Worm (Caenorhabditis elegans): ENCODE measurements around the gene B0564.2.

Gene B0564.2

DNA sequence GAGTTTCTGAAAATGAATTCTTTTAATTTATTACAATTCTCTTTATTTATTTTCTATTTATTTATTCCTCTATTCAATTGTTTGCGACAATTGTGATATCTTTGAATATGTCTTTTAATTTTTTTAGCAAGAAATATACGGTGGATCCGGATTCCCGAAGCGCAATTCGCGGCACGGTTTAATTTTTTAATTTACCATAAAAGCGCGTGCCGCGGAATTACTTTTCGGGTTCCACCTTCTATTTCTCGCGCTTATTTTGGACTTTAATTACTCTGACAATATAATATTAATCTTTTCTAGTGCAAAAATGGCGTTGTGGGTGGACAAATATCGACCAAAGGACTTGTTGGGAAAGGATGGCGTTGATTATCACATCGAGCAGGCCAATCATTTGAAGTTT, 12.0 kb upstream of the B0564.2 start, which contains the start of gene rfc-3:
rfc-3 (plus strand) TSS at position 301 of the 400 bp plus-strand sequence.
- no peak for TF ChIP-seq unc-39 (tag; optimal IDR thresholded peaks at IDR 0.05)
- TF ChIP-seq egl-5 (tag; optimal IDR thresholded peaks at IDR 0.05) = no peak
- TF ChIP-seq ztf-11 (tag; optimal IDR thresholded peaks at IDR 0.05) = no peak
- no peak for TF ChIP-seq nhr-76 (tag; optimal IDR thresholded peaks at IDR 0.05)
- TF ChIP-seq nhr-77 (tag; optimal IDR thresholded peaks at IDR 0.05) = no peak
- no peak for TF ChIP-seq ZK546.5 (tag; optimal IDR thresholded peaks at IDR 0.05)
- TF ChIP-seq tbx-2 (tag; optimal IDR thresholded peaks at IDR 0.05) = no peak
- TF ChIP-seq daf-12 (tag; optimal IDR thresholded peaks at IDR 0.05) = no peak
- no peak for TF ChIP-seq ztf-4 (tag; optimal IDR thresholded peaks at IDR 0.05)
- TF ChIP-seq nhr-67 (tag; optimal IDR thresholded peaks at IDR 0.05) = no peak

DNA sequence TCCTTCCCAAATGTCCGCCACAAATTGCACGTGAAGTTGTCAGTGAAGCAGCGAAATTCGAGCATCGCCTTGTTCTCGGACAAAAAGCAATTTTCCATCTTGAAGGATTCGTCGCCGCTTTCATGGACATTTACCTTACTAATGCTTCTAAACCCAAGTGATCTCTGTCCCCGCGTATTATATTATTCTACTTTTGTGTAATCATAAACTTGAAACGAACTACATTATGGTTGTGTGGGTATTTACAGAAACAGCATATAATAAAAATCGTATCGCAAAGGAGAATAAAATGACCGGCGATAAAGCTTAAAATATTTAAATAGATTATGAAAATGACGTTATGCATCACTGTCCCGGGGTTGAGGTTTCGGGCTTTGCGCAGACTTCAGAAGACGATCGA, 10.7 kb upstream of the B0564.2 start:
- TF ChIP-seq eor-1 (tag; optimal IDR thresholded peaks at IDR 0.05) (no peak), aly-2 (tag; optimal IDR thresholded peaks at IDR 0.05) (peak; percentile 30)

DNA sequence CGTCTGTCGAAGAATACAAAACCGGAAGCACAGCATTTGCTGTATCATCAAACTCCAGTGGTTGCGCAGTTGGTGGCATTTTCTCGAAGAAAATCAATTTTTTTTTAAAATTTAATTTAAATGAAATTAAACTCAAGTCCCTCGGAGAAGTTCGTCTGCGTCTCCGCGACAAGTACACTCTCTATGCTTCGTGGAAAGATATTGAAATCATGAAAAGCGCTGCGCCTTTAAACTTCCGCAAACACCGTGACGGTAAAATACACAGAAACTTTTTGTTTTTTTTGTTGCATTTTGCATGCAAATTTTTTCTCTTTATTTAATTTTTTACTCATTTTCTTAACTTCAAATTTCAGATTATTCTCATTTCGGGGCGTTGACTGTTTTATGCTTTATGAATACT, 8.8 kb upstream of the B0564.2 start, which contains the start of the genes dli-1, tin-9.2 and exos-4.1:
dli-1 (minus strand) TSS at position 141 of the 400 bp plus-strand sequence.
tin-9.2 (plus strand) TSS at position 344 of the 400 bp plus-strand sequence.
exos-4.1 (plus strand) TSS at position 348 of the 400 bp plus-strand sequence.
- TF ChIP-seq egl-5 (tag; optimal IDR thresholded peaks at IDR 0.05) (peak; percentile 77), nhr-23 (tag; optimal IDR thresholded peaks at IDR 0.05) (peak; percentile 65), egl-27 (tag; optimal IDR thresholded peaks at IDR 0.05) (no peak), snpc-4 (tag; optimal IDR thresholded peaks at IDR 0.05) (peak; percentile 31), R02D3.7 (tag; optimal IDR thresholded peaks at IDR 0.05) (peak; percentile 58), elt-2 (tag; optimal IDR thresholded peaks at IDR 0.05) (peak; percentile 29), jun-1 (tag; optimal IDR thresholded peaks at IDR 0.05) (peak; percentile 3), lin-15B (tag; optimal IDR thresholded peaks at IDR 0.05) (peak; percentile 83), nhr-76 (tag; optimal IDR thresholded peaks at IDR 0.05) (no peak), skn-1 (tag; optimal IDR thresholded peaks at IDR 0.05) (peak; percentile 54), hmg-11 (tag; optimal IDR thresholded peaks at IDR 0.05) (peak; percentile 58), nhr-43 (tag; optimal IDR thresholded peaks at IDR 0.05; ENCODE audit: poor library complexity, severe bottlenecking) (no peak), ceh-28 (tag; optimal IDR thresholded peaks at IDR 0.05) (peak; percentile 54), pha-4 (tag; optimal IDR thresholded peaks at IDR 0.05) (peak; percentile 69), pqm-1 (tag; optimal IDR thresholded peaks at IDR 0.05) (peak; percentile 14), ZK546.5 (tag; optimal IDR thresholded peaks at IDR 0.05) (no peak), nhr-25 (tag; optimal IDR thresholded peaks at IDR 0.05) (peak; percentile 35), nfya-1 (tag; optimal IDR thresholded peaks at IDR 0.05; ENCODE audit: insufficient read depth) (peak; percentile 77)

DNA sequence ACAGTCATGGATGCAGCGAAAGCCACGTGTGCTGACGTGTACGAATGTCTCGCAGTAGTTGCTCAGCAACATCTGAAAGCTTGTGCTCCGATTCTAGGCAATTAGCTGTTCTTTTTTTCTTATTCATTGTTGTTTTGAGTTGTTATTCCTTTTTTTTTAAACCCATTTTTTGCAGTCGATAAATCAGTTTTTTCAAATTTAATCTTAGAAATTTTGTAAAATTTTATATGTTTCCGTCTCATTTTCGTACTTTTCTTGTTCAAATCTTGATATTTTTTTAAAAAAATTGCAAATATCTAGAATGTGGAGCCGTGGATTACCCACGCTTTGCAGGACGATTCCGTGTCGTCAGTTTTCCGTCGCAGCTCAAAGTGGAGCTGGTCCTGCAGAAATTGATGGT, 7.0 kb upstream of the B0564.2 start, which contains the start of gene fask-1:
fask-1 (plus strand) TSS at position 301 of the 400 bp plus-strand sequence.
- TF ChIP-seq fkh-10 (GFP tag; optimal IDR thresholded peaks at IDR 0.05) = no peak
- no peak for TF ChIP-seq lin-39 (tag; optimal IDR thresholded peaks at IDR 0.05)
- TF ChIP-seq daf-12 (tag; optimal IDR thresholded peaks at IDR 0.05) = no peak
- no peak for TF ChIP-seq ceh-28 (tag; optimal IDR thresholded peaks at IDR 0.05)
- no peak for TF ChIP-seq elt-1 (tag; optimal IDR thresholded peaks at IDR 0.05)
- TF ChIP-seq egl-5 (tag; optimal IDR thresholded peaks at IDR 0.05) = no peak
- no peak for TF ChIP-seq mdl-1 (tag; optimal IDR thresholded peaks at IDR 0.05)
- TF ChIP-seq ceh-16 (tag; optimal IDR thresholded peaks at IDR 0.05) = no peak
- no peak for TF ChIP-seq sea-2 (GFP tag; optimal IDR thresholded peaks at IDR 0.05)
- TF ChIP-seq ceh-82 (tag; optimal IDR thresholded peaks at IDR 0.05) = no peak
- TF ChIP-seq fkh-2 (tag; optimal IDR thresholded peaks at IDR 0.05) = no peak
- no peak for TF ChIP-seq jun-1 (tag; optimal IDR thresholded peaks at IDR 0.05)
- TF ChIP-seq R02D3.7 (tag; optimal IDR thresholded peaks at IDR 0.05) = no peak
- no peak for TF ChIP-seq nhr-67 (tag; optimal IDR thresholded peaks at IDR 0.05)
- TF ChIP-seq nhr-237 (tag; optimal IDR thresholded peaks at IDR 0.05) = no peak
- no peak for TF ChIP-seq nhr-23 (tag; optimal IDR thresholded peaks at IDR 0.05)
- no peak for TF ChIP-seq mml-1 (tag; optimal IDR thresholded peaks at IDR 0.05)
- TF ChIP-seq nhr-11 (tag; optimal IDR thresholded peaks at IDR 0.05) = no peak
- TF ChIP-seq zag-1 (tag; optimal IDR thresholded peaks at IDR 0.05) = no peak
- TF ChIP-seq fos-1 (tag; optimal IDR thresholded peaks at IDR 0.05) = no peak

Data from whole organism, L3 larva.